Fruit fly (Drosophila melanogaster): ENCODE data around the gene Tim9a.

The Tim9a gene

dm6 chrX:13368149-13368548 is 16.9 kb upstream of the Tim9a start, which contains the start of gene dmrt11E:
Gene dmrt11E, plus strand, starts transcription at chrX:13368191.
- peak; percentile 31 for TF ChIP-seq HLH106 (tag; optimal IDR thresholded peaks at IDR 0.05)
- no peak for TF ChIP-seq OdsH (GFP tag; optimal IDR thresholded peaks at IDR 0.05)
- TF ChIP-seq CG32264 (GFP tag; optimal IDR thresholded peaks at IDR 0.05) = no peak
- TF ChIP-seq Hr78 (GFP tag; optimal IDR thresholded peaks at IDR 0.05) = no peak
- TF ChIP-seq dsf (GFP tag; optimal IDR thresholded peaks at IDR 0.05; ENCODE audit: borderline replicate concordance) = no peak
- no peak for TF ChIP-seq lola (GFP tag; optimal IDR thresholded peaks at IDR 0.05)
- no peak for TF ChIP-seq N (GFP tag; optimal IDR thresholded peaks at IDR 0.05)
- no peak for TF ChIP-seq Vsx2 (GFP tag; optimal IDR thresholded peaks at IDR 0.05; ENCODE audit: partially characterized antibody)
- TF ChIP-seq psq (GFP tag; optimal IDR thresholded peaks at IDR 0.05) = no peak
- TF ChIP-seq ey (GFP tag; optimal IDR thresholded peaks at IDR 0.05) = no peak
- no peak for TF ChIP-seq Myc (optimal IDR thresholded peaks at IDR 0.05)
- TF ChIP-seq h (GFP tag; optimal IDR thresholded peaks at IDR 0.05) = peak; percentile 21

- TF ChIP-seq brk (GFP tag; optimal IDR thresholded peaks at IDR 0.05) = no peak
- TF ChIP-seq Hnf4 (GFP tag; optimal IDR thresholded peaks at IDR 0.05) = no peak
- no peak for TF ChIP-seq dmrt93B (GFP tag; optimal IDR thresholded peaks at IDR 0.05)
- TF ChIP-seq HLH106 (tag; optimal IDR thresholded peaks at IDR 0.05) = no peak
- TF ChIP-seq CrebA (GFP tag; optimal IDR thresholded peaks at IDR 0.05; ENCODE audit: borderline replicate concordance) = no peak
- TF ChIP-seq Mio (GFP tag; optimal IDR thresholded peaks at IDR 0.05) = no peak
- no peak for TF ChIP-seq jim (GFP tag; optimal IDR thresholded peaks at IDR 0.05)
- no peak for TF ChIP-seq CG32264 (GFP tag; optimal IDR thresholded peaks at IDR 0.05)
These were observed 15.6 kb upstream of the Tim9a start for dm6 chrX:13369438-13369837.

dm6 chrX:13370306-13370705 is 14.7 kb upstream of the Tim9a start, which contains the start of gene CG1640:
Gene CG1640, plus strand, starts transcription at chrX:13370606.
- no peak for TF ChIP-seq dl (GFP tag; optimal IDR thresholded peaks at IDR 0.05; ENCODE audit: insufficient read depth in 1 of 2, partially characterized antibody in 2 of 2)
- no peak for TF ChIP-seq tai (GFP tag; optimal IDR thresholded peaks at IDR 0.05)
- no peak for TF ChIP-seq usp (GFP tag; optimal IDR thresholded peaks at IDR 0.05)
- no peak for TF ChIP-seq lola (GFP tag; optimal IDR thresholded peaks at IDR 0.05)
- no peak for TF ChIP-seq ey (GFP tag; optimal IDR thresholded peaks at IDR 0.05)

dm6 chrX:13370826-13371703 is 13.9 kb upstream of the Tim9a start:
- TF ChIP-seq Mio (GFP tag; optimal IDR thresholded peaks at IDR 0.05) = no peak
- peak; percentile 26 for TF ChIP-seq woc (GFP tag; optimal IDR thresholded peaks at IDR 0.05)
- TF ChIP-seq rgr (GFP tag; optimal IDR thresholded peaks at IDR 0.05) = peak; percentile 55
- TF ChIP-seq Sp1 (GFP tag; optimal IDR thresholded peaks at IDR 0.05) = peak; percentile 12
- TF ChIP-seq tai (GFP tag; optimal IDR thresholded peaks at IDR 0.05) = no peak
- TF ChIP-seq brk (GFP tag; optimal IDR thresholded peaks at IDR 0.05) = no peak
- TF ChIP-seq Hnf4 (GFP tag; optimal IDR thresholded peaks at IDR 0.05) = peak; percentile 37
- no peak for TF ChIP-seq CrebA (GFP tag; optimal IDR thresholded peaks at IDR 0.05; ENCODE audit: borderline replicate concordance)
- TF ChIP-seq fru (GFP tag; optimal IDR thresholded peaks at IDR 0.05) = peak; percentile 24
- no peak for TF ChIP-seq dsf (GFP tag; optimal IDR thresholded peaks at IDR 0.05; ENCODE audit: borderline replicate concordance)
- TF ChIP-seq h (GFP tag; optimal IDR thresholded peaks at IDR 0.05) = peak; percentile 50
- TF ChIP-seq HLH106 (tag; optimal IDR thresholded peaks at IDR 0.05) = peak; percentile 42
- peak; percentile 18 for TF ChIP-seq OdsH (GFP tag; optimal IDR thresholded peaks at IDR 0.05)
- TF ChIP-seq ey (GFP tag; optimal IDR thresholded peaks at IDR 0.05) = peak; percentile 10
- TF ChIP-seq Abd-B (GFP tag; optimal IDR thresholded peaks at IDR 0.05) = no peak
- peak; percentile 43 for TF ChIP-seq br (GFP tag; optimal IDR thresholded peaks at IDR 0.05)
- peak in 1 of 2 experiments; percentile 60 for TF ChIP-seq foxo (GFP tag; optimal IDR thresholded peaks at IDR 0.05)
- no peak for TF ChIP-seq jim (GFP tag; optimal IDR thresholded peaks at IDR 0.05)

- TF ChIP-seq Dfd (GFP tag; optimal IDR thresholded peaks at IDR 0.05) (no peak), usp (GFP tag; optimal IDR thresholded peaks at IDR 0.05) (no peak), Abd-B (GFP tag; optimal IDR thresholded peaks at IDR 0.05) (no peak), sv (GFP tag; optimal IDR thresholded peaks at IDR 0.05) (no peak), brk (GFP tag; optimal IDR thresholded peaks at IDR 0.05) (no peak), sage (GFP tag; optimal IDR thresholded peaks at IDR 0.05) (no peak), dsf (GFP tag; optimal IDR thresholded peaks at IDR 0.05; ENCODE audit: borderline replicate concordance) (no peak), Myc (optimal IDR thresholded peaks at IDR 0.05) (no peak), rgr (GFP tag; optimal IDR thresholded peaks at IDR 0.05) (no peak), OdsH (GFP tag; optimal IDR thresholded peaks at IDR 0.05) (no peak), br (GFP tag; optimal IDR thresholded peaks at IDR 0.05) (no peak), GATAd (GFP tag; optimal IDR thresholded peaks at IDR 0.05) (no peak), ey (GFP tag; optimal IDR thresholded peaks at IDR 0.05) (no peak), pan (optimal IDR thresholded peaks at IDR 0.05) (no peak), Hnf4 (GFP tag; optimal IDR thresholded peaks at IDR 0.05) (no peak), foxo (GFP tag; optimal IDR thresholded peaks at IDR 0.05) (no peak), lola (GFP tag; optimal IDR thresholded peaks at IDR 0.05) (no peak), Vsx2 (GFP tag; optimal IDR thresholded peaks at IDR 0.05; ENCODE audit: partially characterized antibody) (no peak), CG32264 (GFP tag; optimal IDR thresholded peaks at IDR 0.05) (no peak), jim (GFP tag; optimal IDR thresholded peaks at IDR 0.05) (no peak)
These were observed 13.3 kb upstream of the Tim9a start for dm6 chrX:13371704-13372049.

Data from whole organism, wandering third instar larva.